Fruit fly (Drosophila melanogaster) S2 (cell line): ENCODE measurements around the gene Arr2.

Source experiments
- CG8478 ChIP-seq: fragments of >200 bp; optimal IDR thresholded peaks from 2 replicates; lab custom pipeline; 2018
- CTCF ChIP-seq, 2 experiments: fragments of >200 bp; optimal IDR thresholded peaks; 2 replicates each; lab custom pipeline; 2018

DNA sequence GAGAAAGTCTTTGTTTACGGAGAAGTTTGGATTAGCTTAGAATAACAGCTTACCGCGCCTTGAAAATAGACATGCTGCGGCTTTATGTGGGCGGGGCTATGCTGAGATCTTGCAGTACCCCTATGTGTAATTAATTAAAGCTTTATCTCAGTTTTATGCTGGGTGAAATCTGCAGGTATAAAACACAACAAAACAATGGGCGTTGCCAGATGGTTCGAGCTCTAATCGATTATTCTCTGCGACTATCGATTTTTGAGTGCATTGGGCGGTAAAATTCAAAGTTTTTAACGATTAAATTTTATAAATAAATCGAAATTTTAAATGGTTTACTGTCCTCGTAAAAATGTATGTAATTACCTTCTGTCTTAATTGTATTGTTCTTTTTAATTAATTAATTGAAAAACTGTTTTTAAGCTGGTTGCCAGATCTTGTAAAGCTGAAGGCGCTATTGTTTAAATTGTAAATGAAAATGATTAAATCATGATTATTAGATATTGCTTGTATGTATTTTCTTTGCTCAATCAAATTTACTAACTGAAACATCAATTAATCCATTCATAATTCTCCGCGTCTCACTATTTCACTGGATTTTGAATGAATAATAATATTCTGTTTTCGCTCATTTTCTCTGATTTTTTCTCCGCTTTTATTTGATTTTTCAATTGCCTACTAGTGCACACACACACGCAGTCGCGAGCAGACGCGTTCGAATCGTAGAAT, 24.9 kb downstream of the Arr2 start, which contains the start of the genes GAPsec and Zasp66:
- no peak for TF ChIP-seq CTCF (optimal IDR thresholded peaks at IDR 0.05; lab: Kevin White, UChicago)
- TF ChIP-seq CG8478 (lab: Kevin White, UChicago), result no peak
